Fruit fly (Drosophila melanogaster) whole organism, embryonic: ENCODE results near the gene CG10301.

Experiments used
- Atf6 ChIP-seq: fragments of 200-800 bp; sonication (Bioruptor generic); IDR thresholded peaks from 2 replicates; pipeline ENCODE4 v1.3.6; 2022; ENCODE audit warnings: missing biosample characterization, missing genetic modification characterization
- Bdp1 ChIP-seq: fragments of 200-800 bp; sonication (Bioruptor generic); optimal IDR thresholded peaks from 3 replicates; lab custom pipeline; 2016; ENCODE audit warnings: missing biosample characterization, missing genetic modification characterization
- CG10267 ChIP-seq: fragments of 200-800 bp; sonication (Bioruptor generic); optimal IDR thresholded peaks from 2 replicates; lab custom pipeline; 2018; ENCODE audit warnings: missing biosample characterization, mild to moderate bottlenecking, missing genetic modification characterization, moderate library complexity
- CG11093 ChIP-seq: fragments of 200-800 bp; sonication (Bioruptor generic); IDR thresholded peaks from 3 replicates; pipeline ENCODE4 v1.3.6; 2022; ENCODE audit warnings: missing biosample characterization, missing genetic modification characterization
- CG12071 ChIP-seq: fragments of 200-800 bp; sonication (Bioruptor generic); optimal IDR thresholded peaks from 3 replicates; lab custom pipeline; 2018; ENCODE audit warnings: missing biosample characterization, mild to moderate bottlenecking, missing genetic modification characterization
- CG12659 ChIP-seq: fragments of 200-800 bp; sonication (Bioruptor generic); optimal IDR thresholded peaks from 3 replicates; lab custom pipeline; 2017; ENCODE audit warnings: mild to moderate bottlenecking, missing biosample characterization, missing genetic modification reagents, missing genetic modification characterization
- CG15601 ChIP-seq: fragments of 200-800 bp; sonication (Bioruptor generic); optimal IDR thresholded peaks from 3 replicates; lab custom pipeline; 2019; ENCODE audit warnings: missing biosample characterization, mild to moderate bottlenecking, missing genetic modification characterization, moderate library complexity
- CG15696 ChIP-seq: fragments of 200-800 bp; sonication (Bioruptor generic); optimal IDR thresholded peaks from 2 replicates; lab custom pipeline; 2019; ENCODE audit warnings: missing biosample characterization, mild to moderate bottlenecking, missing genetic modification characterization, moderate library complexity
- CG16815 ChIP-seq: fragments of 200-800 bp; sonication (Bioruptor generic); optimal IDR thresholded peaks from 3 replicates; lab custom pipeline; 2017; ENCODE audit warnings: missing biosample characterization, mild to moderate bottlenecking, missing genetic modification characterization
- CG1792 ChIP-seq: fragments of 200-800 bp; sonication (Bioruptor generic); optimal IDR thresholded peaks from 2 replicates; lab custom pipeline; 2016; ENCODE audit warnings: missing biosample characterization, missing genetic modification characterization
- CG2120 ChIP-seq: fragments of 200-800 bp; sonication (Bioruptor generic); optimal IDR thresholded peaks from 3 replicates; lab custom pipeline; 2016; ENCODE audit warnings: missing biosample characterization, missing genetic modification characterization
- CG2678 ChIP-seq: fragments of 200-800 bp; sonication (Bioruptor generic); optimal IDR thresholded peaks from 3 replicates; lab custom pipeline; 2019; ENCODE audit warnings: missing biosample characterization, mild to moderate bottlenecking, missing genetic modification characterization, moderate library complexity
- CG3163 ChIP-seq: fragments of 200-800 bp; sonication (Bioruptor generic); optimal IDR thresholded peaks from 3 replicates; lab custom pipeline; 2016; ENCODE audit warnings: missing biosample characterization, missing genetic modification characterization
- CG32767 ChIP-seq: fragments of 200-800 bp; sonication (Bioruptor generic); IDR thresholded peaks from 2 replicates; pipeline ENCODE4 v1.3.6; 2022; ENCODE audit warnings: missing biosample characterization, missing genetic modification characterization
- CG8089 ChIP-seq: fragments of 200-800 bp; sonication (Bioruptor generic); optimal IDR thresholded peaks from 3 replicates; lab custom pipeline; 2016; ENCODE audit warnings: missing biosample characterization, missing genetic modification characterization
- CG9609 ChIP-seq: fragments of 200-800 bp; sonication (Bioruptor generic); optimal IDR thresholded peaks from 3 replicates; lab custom pipeline; 2016; ENCODE audit warnings: missing biosample characterization, missing genetic modification characterization
- Doc3 ChIP-seq: fragments of 200-800 bp; sonication (Bioruptor generic); IDR thresholded peaks from 3 replicates; pipeline ENCODE4 v1.3.6; 2022; ENCODE audit warnings: missing biosample characterization, missing genetic modification characterization; ENCODE audit not compliant: partially characterized antibody
- Dref ChIP-seq: fragments of 200-800 bp; sonication (Bioruptor generic); IDR thresholded peaks from 2 replicates; pipeline ENCODE4 v1.3.6; 2022; ENCODE audit warnings: missing biosample characterization, missing genetic modification characterization
- Fer3 ChIP-seq: fragments of 200-800 bp; sonication (Bioruptor generic); optimal IDR thresholded peaks from 2 replicates; lab custom pipeline; 2018; ENCODE audit warnings: missing biosample characterization, mild to moderate bottlenecking, missing genetic modification characterization, moderate library complexity
- Gsc ChIP-seq: fragments of 200-800 bp; sonication (Bioruptor generic); IDR thresholded peaks from 2 replicates; pipeline ENCODE4 v1.3.6; 2022; ENCODE audit warnings: missing biosample characterization, missing genetic modification characterization
- HLH3B ChIP-seq: fragments of 200-800 bp; sonication (Bioruptor generic); IDR thresholded peaks from 2 replicates; pipeline ENCODE4 v1.3.6; 2022; ENCODE audit warnings: missing biosample characterization, missing genetic modification characterization
- Mad ChIP-seq: fragments of 200-800 bp; sonication (Bioruptor generic); optimal IDR thresholded peaks from 2 replicates; lab custom pipeline; 2016; ENCODE audit warnings: missing biosample characterization, missing genetic modification characterization
- Xrp1 ChIP-seq: fragments of 200-800 bp; sonication (Bioruptor generic); IDR thresholded peaks from 2 replicates; pipeline ENCODE4 v1.3.6; 2022; ENCODE audit warnings: missing biosample characterization, missing genetic modification characterization
- al ChIP-seq: fragments of 200-800 bp; sonication (Bioruptor generic); IDR thresholded peaks from 2 replicates; pipeline ENCODE4 v1.3.6; 2022; ENCODE audit warnings: missing biosample characterization, missing genetic modification characterization
- amos ChIP-seq: fragments of 200-800 bp; sonication (Bioruptor generic); IDR thresholded peaks from 2 replicates; pipeline ENCODE4 v1.3.6; 2022; ENCODE audit warnings: missing biosample characterization, missing genetic modification characterization; ENCODE audit not compliant: partially characterized antibody
- ato ChIP-seq: fragments of 200-800 bp; sonication (Bioruptor generic); IDR thresholded peaks from 2 replicates; pipeline ENCODE4 v1.3.6; 2022; ENCODE audit warnings: missing biosample characterization, missing genetic modification characterization; ENCODE audit not compliant: partially characterized antibody
- bigmax ChIP-seq: fragments of 200-800 bp; sonication (Bioruptor generic); optimal IDR thresholded peaks from 2 replicates; lab custom pipeline; 2018; ENCODE audit warnings: missing biosample characterization, mild to moderate bottlenecking, missing genetic modification characterization
- btn ChIP-seq: fragments of 200-800 bp; sonication (Bioruptor generic); optimal IDR thresholded peaks from 2 replicates; lab custom pipeline; 2016; ENCODE audit warnings: missing biosample characterization, missing genetic modification characterization
- cad ChIP-seq: fragments of >200 bp; optimal IDR thresholded peaks from 2 replicates; lab custom pipeline; 2017; ENCODE audit warnings: missing biosample characterization, missing genetic modification characterization
- corto ChIP-seq: fragments of 200-800 bp; sonication (Bioruptor generic); optimal IDR thresholded peaks from 2 replicates; lab custom pipeline; 2016; ENCODE audit warnings: missing biosample characterization, mild to moderate bottlenecking, missing genetic modification characterization, moderate library complexity
- dmrt99B ChIP-seq: fragments of 200-800 bp; sonication (Bioruptor generic); optimal IDR thresholded peaks from 2 replicates; lab custom pipeline; 2018; ENCODE audit warnings: missing biosample characterization, mild to moderate bottlenecking, missing genetic modification characterization, moderate library complexity
- dpn ChIP-seq, 2 experiments: fragments of 200-800 bp; sonication (Bioruptor generic); optimal IDR thresholded peaks; 3 replicates each; lab custom pipeline; 2016; ENCODE audit warnings: missing biosample characterization in 2 of 2, missing genetic modification characterization in 2 of 2
- esg ChIP-seq: fragments of 200-800 bp; sonication (Bioruptor generic); conservative IDR thresholded peaks from 2 replicates; pipeline ENCODE4 v1.3.6; 2022; ENCODE audit warnings: missing biosample characterization, missing genetic modification characterization
- eve ChIP-seq, 2 experiments: fragments of >200 bp; optimal IDR thresholded peaks; 2 replicates each; lab custom pipeline; 2017; ENCODE audit warnings: missing biosample characterization in 2 of 2, missing genetic modification characterization in 2 of 2
- gem ChIP-seq: fragments of 200-800 bp; sonication (Bioruptor generic); optimal IDR thresholded peaks from 2 replicates; lab custom pipeline; 2019; ENCODE audit warnings: missing biosample characterization, mild to moderate bottlenecking, missing genetic modification characterization, moderate library complexity
- gfzf ChIP-seq: fragments of 200-800 bp; sonication (Bioruptor generic); optimal IDR thresholded peaks from 2 replicates; lab custom pipeline; 2016; ENCODE audit warnings: missing biosample characterization, mild to moderate bottlenecking, missing genetic modification characterization, moderate library complexity
- klu ChIP-seq: fragments of 200-800 bp; sonication (Bioruptor generic); IDR thresholded peaks from 2 replicates; pipeline ENCODE4 v1.3.6; 2022; ENCODE audit warnings: missing biosample characterization, missing genetic modification characterization
- kni ChIP-seq: fragments of 200-800 bp; sonication (Bioruptor generic); optimal IDR thresholded peaks from 3 replicates; lab custom pipeline; 2017; ENCODE audit warnings: mild to moderate bottlenecking, missing biosample characterization, missing genetic modification reagents, missing genetic modification characterization
- knrl ChIP-seq: fragments of 200-800 bp; sonication (Bioruptor generic); IDR thresholded peaks from 3 replicates; pipeline ENCODE4 v1.3.6; 2022; ENCODE audit warnings: missing biosample characterization, missing genetic modification characterization; ENCODE audit not compliant: partially characterized antibody
- lab ChIP-seq: fragments of 200-800 bp; sonication (Bioruptor generic); optimal IDR thresholded peaks from 3 replicates; lab custom pipeline; 2017; ENCODE audit warnings: missing biosample characterization, missing genetic modification characterization, mild to moderate bottlenecking, moderate library complexity, missing genetic modification reagents
- mirr ChIP-seq: fragments of 200-800 bp; sonication (Bioruptor generic); optimal IDR thresholded peaks from 3 replicates; lab custom pipeline; 2018; ENCODE audit warnings: missing biosample characterization, mild to moderate bottlenecking, missing genetic modification characterization
- nerfin-1 ChIP-seq: fragments of 200-800 bp; sonication (Bioruptor generic); optimal IDR thresholded peaks from 3 replicates; lab custom pipeline; 2019; ENCODE audit warnings: missing biosample characterization, mild to moderate bottlenecking, missing genetic modification characterization, moderate library complexity
- so ChIP-seq: fragments of 200-800 bp; sonication (Bioruptor generic); IDR thresholded peaks from 3 replicates; pipeline ENCODE4 v1.3.6; 2022; ENCODE audit warnings: missing biosample characterization, missing genetic modification characterization
- tgo ChIP-seq: fragments of 200-800 bp; sonication (Bioruptor generic); IDR thresholded peaks from 3 replicates; pipeline ENCODE4 v1.3.6; 2022; ENCODE audit warnings: missing biosample characterization, missing genetic modification characterization
- tio ChIP-seq: fragments of 200-800 bp; sonication (Bioruptor generic); optimal IDR thresholded peaks from 2 replicates; lab custom pipeline; 2017; ENCODE audit warnings: missing biosample characterization, missing genetic modification characterization, inconsistent platforms
- trh ChIP-seq: fragments of 200-800 bp; sonication (Bioruptor generic); optimal IDR thresholded peaks from 2 replicates; lab custom pipeline; 2016; ENCODE audit warnings: missing biosample characterization, missing genetic modification characterization
- tx ChIP-seq: fragments of 200-800 bp; sonication (Bioruptor generic); optimal IDR thresholded peaks from 2 replicates; lab custom pipeline; 2016; ENCODE audit warnings: missing biosample characterization, missing genetic modification characterization
- vfl ChIP-seq: fragments of 200-800 bp; sonication (Bioruptor generic); optimal IDR thresholded peaks from 2 replicates; lab custom pipeline; 2016; ENCODE audit warnings: missing biosample characterization, missing genetic modification characterization
- zen ChIP-seq: fragments of 200-800 bp; sonication (Bioruptor generic); optimal IDR thresholded peaks from 3 replicates; lab custom pipeline; 2018; ENCODE audit warnings: missing biosample characterization, mild to moderate bottlenecking, missing genetic modification characterization, moderate library complexity

The CG10301 gene

DNA sequence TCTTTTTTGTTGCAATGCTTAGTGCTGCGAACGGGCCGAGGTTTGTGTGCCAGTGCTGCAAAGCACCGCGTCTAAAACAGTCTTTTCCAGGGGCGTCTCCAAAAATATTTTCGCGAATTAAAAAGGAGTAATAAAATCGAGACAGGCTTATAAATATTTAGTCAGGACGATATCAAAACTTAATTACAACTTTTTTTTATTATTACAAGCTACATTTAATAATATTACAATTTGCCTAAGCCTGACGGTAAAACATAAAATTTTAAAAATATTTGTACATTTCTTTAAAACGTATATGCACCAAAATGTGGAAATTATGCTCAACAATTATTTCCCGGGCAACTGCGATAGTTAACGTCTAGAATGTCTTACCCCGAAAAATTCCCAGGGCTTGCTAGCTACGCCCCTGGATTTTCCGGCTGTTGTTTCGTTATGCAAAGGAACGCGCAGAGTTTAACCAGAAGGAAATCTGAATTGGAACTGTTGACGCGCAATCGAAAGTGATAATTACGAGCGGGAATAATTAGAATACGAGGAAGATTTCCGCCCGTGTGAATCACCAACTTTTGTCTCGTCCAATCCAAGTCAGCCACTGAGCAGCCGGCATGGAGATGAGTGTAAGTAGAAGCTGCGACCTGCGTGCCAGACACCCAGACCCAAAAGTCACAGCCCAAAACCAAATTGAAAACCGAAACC lies 48.1 kb downstream of the CG10301 start, which contains the start of the genes PTPMT1 and Hrd3 (continued):
- TF ChIP-seq Fer3 (peak; percentile 97), btn (GFP tag; lab: Kevin White, UChicago) (peak; percentile 91), gem (tag; lab: Kevin White, UChicago) (peak; percentile 99), lab (GFP tag; lab: Kevin White, UChicago) (peak; percentile 98), eve (GFP tag; optimal IDR thresholded peaks at IDR 0.05; lab: Kevin White, UChicago) (peak in 1 of 2 experiments; percentile 75), CG2120 (GFP tag; lab: Kevin White, UChicago) (peak; percentile 99), trh (GFP tag; lab: Kevin White, UChicago) (peak; percentile 97), CG3163 (GFP tag; lab: Kevin White, UChicago) (peak; percentile 86), tx (GFP tag; lab: Kevin White, UChicago) (peak; percentile 97), CG11093 (peak; percentile 97), zen (tag; lab: Kevin White, UChicago) (peak; percentile 98), so (GFP tag; lab: Robert Waterston, UW) (peak; percentile 95), CG12659 (GFP tag; lab: Kevin White, UChicago) (peak; percentile 100), CG2678 (tag; lab: Kevin White, UChicago) (peak; percentile 99), CG15696 (tag; lab: Kevin White, UChicago) (peak; percentile 98), CG15601 (tag; lab: Kevin White, UChicago) (peak; percentile 97), CG8089 (GFP tag; lab: Kevin White, UChicago) (peak; percentile 94), mirr (GFP tag; lab: Kevin White, UChicago) (peak; percentile 91), Dref (peak; percentile 46; the same call in 1 of the 2 replicates), Mad (GFP tag; lab: Kevin White, UChicago) (peak; percentile 98), esg (GFP tag; lab: Robert Waterston, UW) (peak; percentile 96), dmrt99B (peak; percentile 99), vfl (GFP tag; lab: Kevin White, UChicago) (peak; percentile 98), gfzf (GFP tag; lab: Kevin White, UChicago) (peak; percentile 32), knrl (GFP tag; lab: Robert Waterston, UW) (peak; percentile 41; the same call in 2 of the 3 replicates), corto (GFP tag; lab: Kevin White, UChicago) (peak; percentile 93), Gsc (GFP tag; lab: Robert Waterston, UW) (peak; percentile 90), nerfin-1 (tag; lab: Kevin White, UChicago) (peak; percentile 98), bigmax (GFP tag; lab: Kevin White, UChicago) (peak; percentile 48), HLH3B (GFP tag; lab: Robert Waterston, UW) (peak; percentile 93), CG10267 (tag; lab: Kevin White, UChicago) (peak; percentile 98), tgo (GFP tag; lab: Robert Waterston, UW) (peak; percentile 96), cad (no peak), Bdp1 (GFP tag; lab: Kevin White, UChicago) (peak; percentile 93), Doc3 (GFP tag; lab: Robert Waterston, UW) (no peak), Xrp1 (GFP tag; lab: Robert Waterston, UW) (peak; percentile 97), CG12071 (peak; percentile 91), CG16815 (GFP tag; lab: Kevin White, UChicago) (peak; percentile 99), klu (GFP tag; lab: Robert Waterston, UW) (peak; percentile 96), Atf6 (GFP tag; lab: Robert Waterston, UW) (peak; percentile 97), amos (GFP tag; lab: Robert Waterston, UW) (peak; percentile 27; the same call in 1 of the 2 replicates), kni (GFP tag; lab: Kevin White, UChicago) (peak; percentile 97), CG32767 (peak; percentile 94), CG1792 (peak; percentile 94), tio (GFP tag; lab: Kevin White, UChicago) (peak; percentile 99), CG9609 (GFP tag; lab: Kevin White, UChicago) (peak; percentile 96), al (GFP tag; lab: Robert Waterston, UW) (peak; percentile 94), dpn (GFP tag; optimal IDR thresholded peaks at IDR 0.05; lab: Kevin White, UChicago) (peak; percentile 98 to 99), ato (no peak)
